Fruit fly (Drosophila melanogaster) whole organism, embryonic: ENCODE measurements around the gene ninaE.

ENCODE experiments used
- Atf3 ChIP-seq: fragments of 200-800 bp; sonication (Bioruptor generic); optimal IDR thresholded peaks from 3 replicates; lab custom pipeline; 2016; ENCODE audit warnings: missing biosample characterization, missing genetic modification characterization
- CG10147 ChIP-seq: fragments of 200-800 bp; sonication (Bioruptor generic); optimal IDR thresholded peaks from 2 replicates; lab custom pipeline; 2019; ENCODE audit warnings: missing biosample characterization, mild to moderate bottlenecking, missing genetic modification characterization, moderate library complexity
- CG10209 ChIP-seq: fragments of 200-800 bp; sonication (Bioruptor generic); optimal IDR thresholded peaks from 3 replicates; lab custom pipeline; 2017; ENCODE audit warnings: missing biosample characterization, mild to moderate bottlenecking, missing genetic modification characterization, missing genetic modification reagents
- CG10462 ChIP-seq: fragments of 200-800 bp; sonication (Bioruptor generic); optimal IDR thresholded peaks from 2 replicates; lab custom pipeline; 2016; ENCODE audit warnings: missing biosample characterization, missing genetic modification characterization
- CG1233 ChIP-seq: fragments of 200-800 bp; sonication (Bioruptor generic); optimal IDR thresholded peaks from 4 replicates; lab custom pipeline; 2018; ENCODE audit warnings: missing biosample characterization, mild to moderate bottlenecking, missing genetic modification characterization
- CG13123 ChIP-seq: fragments of 200-800 bp; sonication (Bioruptor generic); optimal IDR thresholded peaks from 2 replicates; lab custom pipeline; 2016; ENCODE audit warnings: missing biosample characterization, missing genetic modification characterization
- CG15479 ChIP-seq: fragments of 200-800 bp; sonication (Bioruptor generic); optimal IDR thresholded peaks from 3 replicates; lab custom pipeline; 2019; ENCODE audit warnings: missing biosample characterization, mild to moderate bottlenecking, missing genetic modification characterization, moderate library complexity
- CG1602 ChIP-seq: fragments of 200-800 bp; sonication (Bioruptor generic); optimal IDR thresholded peaks from 3 replicates; lab custom pipeline; 2016; ENCODE audit warnings: missing biosample characterization, missing genetic modification characterization
- CG2712 ChIP-seq: fragments of 200-800 bp; optimal IDR thresholded peaks from 3 replicates; lab custom pipeline; 2019; ENCODE audit warnings: missing biosample characterization, mild to moderate bottlenecking, missing genetic modification characterization, moderate library complexity
- CG4617 ChIP-seq: fragments of 200-800 bp; sonication (Bioruptor generic); optimal IDR thresholded peaks from 3 replicates; lab custom pipeline; 2016; ENCODE audit warnings: missing biosample characterization, missing genetic modification characterization, borderline replicate concordance
- CG5180 ChIP-seq: fragments of 200-800 bp; sonication (Bioruptor generic); optimal IDR thresholded peaks from 3 replicates; lab custom pipeline; 2017; ENCODE audit warnings: missing biosample characterization, missing genetic modification characterization, mild to moderate bottlenecking, moderate library complexity, missing genetic modification reagents
- CG7372 ChIP-seq: fragments of 200-800 bp; sonication (Bioruptor generic); IDR thresholded peaks from 2 replicates; pipeline ENCODE4 v1.3.6; 2022; ENCODE audit warnings: missing biosample characterization, missing genetic modification characterization
- CG7963 ChIP-seq: fragments of 200-800 bp; sonication (Bioruptor generic); IDR thresholded peaks from 3 replicates; pipeline ENCODE4 v1.3.6; 2022; ENCODE audit warnings: missing biosample characterization, missing genetic modification characterization; ENCODE audit not compliant: partially characterized antibody
- CG8089 ChIP-seq: fragments of 200-800 bp; sonication (Bioruptor generic); optimal IDR thresholded peaks from 3 replicates; lab custom pipeline; 2016; ENCODE audit warnings: missing biosample characterization, missing genetic modification characterization
- CG8924 ChIP-seq: fragments of 200-800 bp; optimal IDR thresholded peaks from 3 replicates; lab custom pipeline; 2019; ENCODE audit warnings: missing biosample characterization, mild to moderate bottlenecking, missing genetic modification characterization, moderate library complexity
- Dbx ChIP-seq: fragments of 200-800 bp; sonication (Bioruptor generic); IDR thresholded peaks from 3 replicates; pipeline ENCODE4 v1.3.6; 2022; ENCODE audit warnings: missing biosample characterization, missing genetic modification characterization
- Dll ChIP-seq: fragments of 200-800 bp; sonication (Bioruptor generic); IDR thresholded peaks from 4 replicates; pipeline ENCODE4 v1.3.6; 2022; ENCODE audit warnings: missing biosample characterization, missing genetic modification characterization; ENCODE audit not compliant: partially characterized antibody
- Doc2 ChIP-seq: fragments of 200-800 bp; sonication (Bioruptor generic); IDR thresholded peaks from 2 replicates; pipeline ENCODE4 v1.3.6; 2022; ENCODE audit warnings: missing biosample characterization, missing genetic modification characterization
- Drgx ChIP-seq: fragments of 200-800 bp; sonication (Bioruptor generic); IDR thresholded peaks from 2 replicates; pipeline ENCODE4 v1.3.6; 2022; ENCODE audit warnings: missing biosample characterization, missing genetic modification characterization
- Fer2 ChIP-seq: fragments of 200-800 bp; sonication (Bioruptor generic); optimal IDR thresholded peaks from 2 replicates; lab custom pipeline; 2018; ENCODE audit warnings: missing biosample characterization, mild to moderate bottlenecking, missing genetic modification characterization, moderate library complexity
- Hand ChIP-seq: fragments of 200-800 bp; sonication (Bioruptor generic); optimal IDR thresholded peaks from 2 replicates; lab custom pipeline; 2017; ENCODE audit warnings: mild to moderate bottlenecking, missing biosample characterization, missing genetic modification reagents, missing genetic modification characterization
- Hr3 ChIP-seq: fragments of 200-800 bp; sonication (Bioruptor generic); optimal IDR thresholded peaks from 3 replicates; lab custom pipeline; 2016; ENCODE audit warnings: missing biosample characterization, missing genetic modification characterization
- Lim3 ChIP-seq: fragments of 200-800 bp; sonication (Bioruptor generic); IDR thresholded peaks from 2 replicates; pipeline ENCODE4 v1.3.6; 2022; ENCODE audit warnings: missing biosample characterization, missing genetic modification characterization
- Nf-YB ChIP-seq: fragments of 200-800 bp; sonication (Bioruptor generic); optimal IDR thresholded peaks from 3 replicates; lab custom pipeline; 2019; ENCODE audit warnings: missing biosample characterization, mild to moderate bottlenecking, missing genetic modification characterization, moderate library complexity
- Nf-YC ChIP-seq: fragments of 200-800 bp; optimal IDR thresholded peaks from 3 replicates; lab custom pipeline; 2019; ENCODE audit warnings: missing biosample characterization, mild to moderate bottlenecking, missing genetic modification characterization, moderate library complexity
- Rfx ChIP-seq: fragments of 200-800 bp; sonication (Bioruptor generic); IDR thresholded peaks from 2 replicates; pipeline ENCODE4 v1.3.6; 2022; ENCODE audit warnings: missing biosample characterization, missing genetic modification characterization
- Trl ChIP-seq, 3 experiments: fragments of >200 bp in 2 of 3; fragments of 200-800 bp in 1 of 3; sonication (Bioruptor generic) in 1 of 3; optimal IDR thresholded peaks; 2 replicates in 1 of 3; 3 replicates in 2 of 3; lab custom pipeline; 2016 to 2017; ENCODE audit warnings: missing biosample characterization in 1 of 3, missing genetic modification characterization in 1 of 3
- Vsx1 ChIP-seq: fragments of 200-800 bp; sonication (Bioruptor generic); optimal IDR thresholded peaks from 2 replicates; lab custom pipeline; 2017; ENCODE audit warnings: missing biosample characterization, mild to moderate bottlenecking, missing genetic modification characterization, missing genetic modification reagents
- Xrp1 ChIP-seq: fragments of 200-800 bp; sonication (Bioruptor generic); IDR thresholded peaks from 2 replicates; pipeline ENCODE4 v1.3.6; 2022; ENCODE audit warnings: missing biosample characterization, missing genetic modification characterization
- YL-1 ChIP-seq: fragments of 200-800 bp; sonication (Bioruptor generic); optimal IDR thresholded peaks from 3 replicates; lab custom pipeline; 2017; ENCODE audit warnings: missing biosample characterization, mild to moderate bottlenecking, missing genetic modification characterization
- bcd ChIP-seq: fragments of 200-800 bp; sonication (Bioruptor generic); optimal IDR thresholded peaks from 2 replicates; lab custom pipeline; 2017; ENCODE audit warnings: missing biosample characterization, mild to moderate bottlenecking, missing genetic modification characterization
- bigmax ChIP-seq: fragments of 200-800 bp; sonication (Bioruptor generic); optimal IDR thresholded peaks from 2 replicates; lab custom pipeline; 2018; ENCODE audit warnings: missing biosample characterization, mild to moderate bottlenecking, missing genetic modification characterization
- cad ChIP-seq: fragments of >200 bp; optimal IDR thresholded peaks from 2 replicates; lab custom pipeline; 2017; ENCODE audit warnings: missing biosample characterization, missing genetic modification characterization
- cg ChIP-seq: fragments of 200-800 bp; sonication (Bioruptor generic); optimal IDR thresholded peaks from 3 replicates; lab custom pipeline; 2019; ENCODE audit warnings: missing biosample characterization, mild to moderate bottlenecking, missing genetic modification characterization, moderate library complexity
- crol ChIP-seq: fragments of 200-800 bp; sonication (Bioruptor generic); IDR thresholded peaks from 2 replicates; pipeline ENCODE4 v1.3.6; 2022; ENCODE audit warnings: missing biosample characterization, missing genetic modification characterization
- dan ChIP-seq: fragments of 200-800 bp; sonication (Bioruptor generic); IDR thresholded peaks from 2 replicates; pipeline ENCODE4 v1.3.6; 2022; ENCODE audit warnings: missing biosample characterization, missing genetic modification characterization
- disco-r ChIP-seq: fragments of 200-800 bp; sonication (Bioruptor generic); optimal IDR thresholded peaks from 2 replicates; lab custom pipeline; 2016; ENCODE audit warnings: missing biosample characterization, missing genetic modification characterization
- dpn ChIP-seq, 2 experiments: fragments of 200-800 bp; sonication (Bioruptor generic); optimal IDR thresholded peaks; 3 replicates each; lab custom pipeline; 2016; ENCODE audit warnings: missing biosample characterization in 2 of 2, missing genetic modification characterization in 2 of 2
- h ChIP-seq: fragments of >200 bp; optimal IDR thresholded peaks from 2 replicates; lab custom pipeline; 2017
- kni ChIP-seq: fragments of 200-800 bp; sonication (Bioruptor generic); optimal IDR thresholded peaks from 3 replicates; lab custom pipeline; 2017; ENCODE audit warnings: mild to moderate bottlenecking, missing biosample characterization, missing genetic modification reagents, missing genetic modification characterization
- lab ChIP-seq: fragments of 200-800 bp; sonication (Bioruptor generic); optimal IDR thresholded peaks from 3 replicates; lab custom pipeline; 2017; ENCODE audit warnings: missing biosample characterization, missing genetic modification characterization, mild to moderate bottlenecking, moderate library complexity, missing genetic modification reagents
- lilli ChIP-seq: fragments of 200-800 bp; sonication (Bioruptor generic); optimal IDR thresholded peaks from 3 replicates; lab custom pipeline; 2016; ENCODE audit warnings: missing biosample characterization, missing genetic modification characterization
- lov ChIP-seq, 2 experiments: fragments of 200-800 bp in 1 of 2; fragments of >200 bp in 1 of 2; sonication (Bioruptor generic) in 1 of 2; IDR thresholded peaks in 1 of 2; optimal IDR thresholded peaks in 1 of 2; 2 replicates in 1 of 2; 3 replicates in 1 of 2; pipeline versions ENCODE4 v1.3.6 to Lab custom; 2017 to 2022; ENCODE audit warnings: missing biosample characterization in 1 of 2, missing genetic modification characterization in 1 of 2
- pita ChIP-seq: fragments of 200-800 bp; sonication (Bioruptor generic); optimal IDR thresholded peaks from 2 replicates; lab custom pipeline; 2017; ENCODE audit warnings: missing biosample characterization, mild to moderate bottlenecking, missing genetic modification characterization
- slp2 ChIP-seq: fragments of 200-800 bp; sonication (Bioruptor generic); optimal IDR thresholded peaks from 2 replicates; lab custom pipeline; 2016; ENCODE audit warnings: missing biosample characterization, missing genetic modification characterization
- stwl ChIP-seq: fragments of 200-800 bp; sonication (Bioruptor generic); optimal IDR thresholded peaks from 3 replicates; lab custom pipeline; 2018; ENCODE audit warnings: missing biosample characterization, mild to moderate bottlenecking, missing genetic modification characterization, moderate library complexity
- tin ChIP-seq: fragments of 200-800 bp; sonication (Bioruptor generic); optimal IDR thresholded peaks from 3 replicates; lab custom pipeline; 2016; ENCODE audit warnings: missing biosample characterization, missing genetic modification characterization
- ttk ChIP-seq: fragments of 200-800 bp; sonication (Bioruptor generic); IDR thresholded peaks from 2 replicates; pipeline ENCODE4 v2.1.2; 2022; ENCODE audit warnings: missing biosample characterization, missing genetic modification characterization
- wek ChIP-seq: fragments of 200-800 bp; sonication (Bioruptor generic); optimal IDR thresholded peaks from 3 replicates; lab custom pipeline; 2018; ENCODE audit warnings: missing biosample characterization, mild to moderate bottlenecking, missing genetic modification characterization, moderate library complexity

Gene ninaE

dm6 chr3R:19858017-19858659 lies 29.9 kb downstream of the ninaE start (continued):
- TF ChIP-seq Doc2 (GFP tag; lab: Robert Waterston, UW) (no peak), lab (peak; percentile 86), CG10209 (GFP tag; lab: Kevin White, UChicago) (peak; percentile 52), CG4617 (GFP tag; lab: Kevin White, UChicago) (no peak), h (lab: Kevin White, UChicago) (no peak), tin (GFP tag; lab: Kevin White, UChicago) (no peak), Vsx1 (GFP tag; lab: Kevin White, UChicago) (peak; percentile 43), Dbx (peak; percentile 68; the same call in 2 of the 3 replicates), YL-1 (GFP tag; lab: Kevin White, UChicago) (no peak), CG1233 (no peak), cad (GFP tag; lab: Kevin White, UChicago) (no peak), Lim3 (GFP tag; lab: Robert Waterston, UW) (no peak), CG7372 (GFP tag; lab: Robert Waterston, UW) (no peak), CG7963 (GFP tag; lab: Robert Waterston, UW) (no peak), crol (GFP tag; lab: Robert Waterston, UW) (no peak), ttk (GFP tag; lab: Robert Waterston, UW) (no peak), kni (GFP tag; lab: Kevin White, UChicago) (no peak), Hr3 (GFP tag; lab: Kevin White, UChicago) (no peak), Nf-YB (GFP tag; lab: Kevin White, UChicago) (no peak), Xrp1 (GFP tag; lab: Robert Waterston, UW) (peak; percentile 46), CG2712 (tag; lab: Kevin White, UChicago) (no peak), lilli (GFP tag; lab: Kevin White, UChicago) (peak; percentile 38), CG5180 (GFP tag; lab: Kevin White, UChicago) (peak; percentile 31), disco-r (no peak), slp2 (GFP tag; lab: Kevin White, UChicago) (no peak), CG15479 (no peak), Atf3 (no peak), CG10462 (GFP tag; lab: Kevin White, UChicago) (no peak), dpn (GFP tag; optimal IDR thresholded peaks at IDR 0.05; lab: Kevin White, UChicago) (peak in 1 of 2 experiments; percentile 2), Fer2 (tag; lab: Kevin White, UChicago) (no peak), pita (GFP tag; lab: Kevin White, UChicago) (no peak), Dll (GFP tag; lab: Robert Waterston, UW) (no peak), dan (GFP tag; lab: Robert Waterston, UW) (no peak), CG10147 (GFP tag; lab: Kevin White, UChicago) (no peak), wek (GFP tag; lab: Kevin White, UChicago) (peak; percentile 38), stwl (tag; lab: Kevin White, UChicago) (no peak), lov (optimal IDR thresholded peaks at IDR 0.05; lab: Kevin White, UChicago) (no peak), lov (GFP tag; IDR thresholded peaks at IDR 0.05; lab: Robert Waterston, UW) (0 out of 3 replicates have a peak, but pooled peaks have one; percentile 11), Nf-YC (no peak), Trl (optimal IDR thresholded peaks at IDR 0.05; lab: Kevin White, UChicago) (no peak), Trl (GFP tag; optimal IDR thresholded peaks at IDR 0.05; lab: Kevin White, UChicago) (peak; percentile 38), CG8089 (GFP tag; lab: Kevin White, UChicago) (no peak), CG8924 (tag; lab: Kevin White, UChicago) (no peak), bcd (GFP tag; lab: Kevin White, UChicago) (peak; percentile 42), cg (GFP tag; lab: Kevin White, UChicago) (no peak), CG1602 (GFP tag; lab: Kevin White, UChicago) (no peak), Hand (GFP tag; lab: Kevin White, UChicago) (no peak), CG13123 (no peak), bigmax (GFP tag; lab: Kevin White, UChicago) (no peak), Drgx (GFP tag; lab: Robert Waterston, UW) (no peak), Rfx (GFP tag; lab: Robert Waterston, UW) (peak; percentile 46; the same call in 1 of the 2 replicates)
